Worm (Caenorhabditis elegans) whole organism, mixed stage, embryonic: ENCODE results near the gene egl-38.

Experiments used
- M03D4.4 ChIP-seq: sonication (generic microtip); optimal IDR thresholded peaks from 2 replicates; lab custom pipeline; 2017; ENCODE audit warnings: mild to moderate bottlenecking, missing genetic modification characterization, missing compliant biosample characterization
- bed-3 ChIP-seq: fragments of 200-800 bp; sonication (Bioruptor generic); optimal IDR thresholded peaks from 3 replicates; lab custom pipeline; 2018; ENCODE audit warnings: mild to moderate bottlenecking, missing genetic modification characterization, moderate library complexity, missing compliant biosample characterization
- blmp-1 ChIP-seq: fragments of 150-350 bp; optimal IDR thresholded peaks from 2 replicates; lab custom pipeline; 2014; ENCODE audit warnings: missing biosample characterization, missing genetic modification characterization
- ceh-39 ChIP-seq: fragments of 150-350 bp; optimal IDR thresholded peaks from 2 replicates; lab custom pipeline; 2014; ENCODE audit warnings: missing biosample characterization, missing genetic modification characterization
- ceh-43 ChIP-seq: fragments of 200-800 bp; sonication (Bioruptor generic); optimal IDR thresholded peaks from 2 replicates; lab custom pipeline; 2018; ENCODE audit warnings: mild to moderate bottlenecking, missing genetic modification characterization, moderate library complexity, missing compliant biosample characterization
- ceh-83 ChIP-seq: fragments of 200-800 bp; sonication (Bioruptor generic); optimal IDR thresholded peaks from 2 replicates; lab custom pipeline; 2018; ENCODE audit warnings: mild to moderate bottlenecking, missing genetic modification characterization, missing compliant biosample characterization
- cnd-1 ChIP-seq: fragments of 200-800 bp; sonication (Bioruptor generic); optimal IDR thresholded peaks from 2 replicates; lab custom pipeline; 2018; ENCODE audit warnings: mild to moderate bottlenecking, missing genetic modification characterization, missing compliant biosample characterization
- elt-1 ChIP-seq: sonication (generic microtip); optimal IDR thresholded peaks from 2 replicates; lab custom pipeline; 2017; ENCODE audit warnings: missing genetic modification characterization, mild to moderate bottlenecking, missing compliant biosample characterization, antibody characterized with exemption, moderate library complexity, borderline replicate concordance; ENCODE audit not compliant: insufficient read depth
- elt-3 ChIP-seq: fragments of 150-350 bp; optimal IDR thresholded peaks from 2 replicates; lab custom pipeline; 2014; ENCODE audit warnings: missing biosample characterization, missing genetic modification characterization
- flh-1 ChIP-seq: fragments of 200-800 bp; sonication (Bioruptor generic); optimal IDR thresholded peaks from 2 replicates; lab custom pipeline; 2018; ENCODE audit warnings: mild to moderate bottlenecking, missing genetic modification characterization, moderate library complexity, missing compliant biosample characterization
- ham-2 ChIP-seq: fragments of 200-800 bp; sonication (Bioruptor generic); optimal IDR thresholded peaks from 2 replicates; lab custom pipeline; 2018; ENCODE audit warnings: mild to moderate bottlenecking, missing genetic modification characterization, missing compliant biosample characterization
- hlh-1 ChIP-seq: fragments of 150-350 bp; optimal IDR thresholded peaks from 2 replicates; lab custom pipeline; 2014; ENCODE audit warnings: missing biosample characterization, missing genetic modification reagents, missing genetic modification characterization
- lin-13 ChIP-seq: fragments of 150-350 bp; optimal IDR thresholded peaks from 2 replicates; lab custom pipeline; 2014; ENCODE audit warnings: missing biosample characterization, missing genetic modification characterization
- lin-32 ChIP-seq: fragments of 200-800 bp; sonication (Bioruptor generic); optimal IDR thresholded peaks from 2 replicates; lab custom pipeline; 2018; ENCODE audit warnings: mild to moderate bottlenecking, missing genetic modification characterization, missing compliant biosample characterization
- lsy-2 ChIP-seq: fragments of 150-350 bp; optimal IDR thresholded peaks from 2 replicates; lab custom pipeline; 2014; ENCODE audit warnings: missing biosample characterization, missing genetic modification characterization
- mep-1 ChIP-seq: fragments of 150-350 bp; optimal IDR thresholded peaks from 2 replicates; lab custom pipeline; 2017; ENCODE audit warnings: missing biosample characterization, missing genetic modification reagents, missing genetic modification characterization, inconsistent platforms
- mls-2 ChIP-seq: sonication (generic microtip); optimal IDR thresholded peaks from 2 replicates; lab custom pipeline; 2016; ENCODE audit warnings: mild to moderate bottlenecking, missing genetic modification characterization, moderate library complexity, missing compliant biosample characterization
- nhr-12 ChIP-seq: fragments of 150-350 bp; optimal IDR thresholded peaks from 2 replicates; lab custom pipeline; 2014; ENCODE audit warnings: missing biosample characterization, missing genetic modification characterization
- nhr-2 ChIP-seq: fragments of 150-350 bp; optimal IDR thresholded peaks from 2 replicates; lab custom pipeline; 2014; ENCODE audit warnings: missing biosample characterization, missing genetic modification characterization
- nhr-237 ChIP-seq: fragments of 150-350 bp; optimal IDR thresholded peaks from 2 replicates; lab custom pipeline; 2014; ENCODE audit warnings: missing biosample characterization, missing genetic modification characterization
- nhr-28 ChIP-seq: fragments of 150-350 bp; optimal IDR thresholded peaks from 2 replicates; lab custom pipeline; 2014; ENCODE audit warnings: missing biosample characterization, missing genetic modification characterization
- pha-4 ChIP-seq: fragments of 150-350 bp; optimal IDR thresholded peaks from 2 replicates; lab custom pipeline; 2018; ENCODE audit warnings: missing biosample characterization, missing genetic modification reagents, missing genetic modification characterization
- sem-2 ChIP-seq: fragments of 200-800 bp; sonication (Bioruptor generic); optimal IDR thresholded peaks from 2 replicates; lab custom pipeline; 2018; ENCODE audit warnings: mild to moderate bottlenecking, missing genetic modification characterization, missing compliant biosample characterization
- tbx-8 ChIP-seq: fragments of 200-800 bp; sonication (Bioruptor generic); optimal IDR thresholded peaks from 2 replicates; lab custom pipeline; 2018; ENCODE audit warnings: mild to moderate bottlenecking, missing genetic modification characterization, moderate library complexity, missing compliant biosample characterization
- unc-120 ChIP-seq: sonication (generic microtip); optimal IDR thresholded peaks from 2 replicates; lab custom pipeline; 2017; ENCODE audit warnings: missing genetic modification characterization, missing compliant biosample characterization; ENCODE audit not compliant: poor library complexity, severe bottlenecking
- unc-39 ChIP-seq: fragments of 150-350 bp; optimal IDR thresholded peaks from 2 replicates; lab custom pipeline; 2014; ENCODE audit warnings: missing biosample characterization, missing genetic modification characterization
- zip-8 ChIP-seq: fragments of 150-350 bp; optimal IDR thresholded peaks from 2 replicates; lab custom pipeline; 2014; ENCODE audit warnings: missing biosample characterization, missing genetic modification characterization
- ztf-11 ChIP-seq: fragments of 150-350 bp; optimal IDR thresholded peaks from 2 replicates; lab custom pipeline; 2014; ENCODE audit warnings: missing biosample characterization, missing genetic modification characterization

The egl-38 gene

ce11 chrIV:10111441-10111840 lies 1.1 kb upstream of the egl-38 start, which contains the start of gene spch-1:
Gene spch-1, minus strand, starts transcription at chrIV:10111541.
- TF ChIP-seq elt-1 (tag; lab: Kevin White, UChicago) (no peak), nhr-237 (tag; lab: Kevin White, UChicago) (no peak), M03D4.4 (tag; lab: Kevin White, UChicago) (no peak), ceh-83 (no peak), flh-1 (GFP tag; lab: Kevin White, UChicago) (no peak), unc-39 (tag; lab: Kevin White, UChicago) (no peak), blmp-1 (tag; lab: Kevin White, UChicago) (no peak), nhr-12 (no peak), lin-13 (tag; lab: Kevin White, UChicago) (no peak), tbx-8 (GFP tag; lab: Kevin White, UChicago) (no peak), zip-8 (tag; lab: Kevin White, UChicago) (no peak), cnd-1 (tag; lab: Kevin White, UChicago) (no peak), ham-2 (GFP tag; lab: Kevin White, UChicago) (no peak), ceh-39 (tag; lab: Kevin White, UChicago) (no peak), lin-32 (GFP tag; lab: Kevin White, UChicago) (no peak), hlh-1 (no peak), unc-120 (no peak), mep-1 (tag; lab: Kevin White, UChicago) (no peak)
- TF ChIP-seq, all 35 proteins: peak for 0

DNA sequence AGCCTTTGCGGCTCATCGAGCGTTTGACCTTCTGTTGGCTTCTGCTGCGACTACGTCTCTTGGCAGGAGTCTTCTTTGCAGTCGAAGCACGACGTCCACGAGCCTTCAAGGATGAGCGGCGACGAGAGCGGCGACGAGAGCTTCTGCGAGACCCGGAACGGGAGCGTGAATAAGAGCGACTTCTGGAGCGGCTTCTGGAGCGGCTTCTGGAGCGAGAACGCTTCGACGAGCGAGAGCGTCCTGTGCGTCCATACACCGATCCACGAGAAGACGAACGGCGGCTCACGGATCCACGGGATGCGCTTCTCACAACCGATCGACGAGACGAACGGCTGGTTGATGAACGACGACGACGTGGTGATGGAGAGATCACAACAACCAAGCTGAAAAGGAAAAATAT lies 553 bp upstream of the egl-38 start:
- TF ChIP-seq ceh-83, result no peak
- TF ChIP-seq unc-39 (tag; lab: Kevin White, UChicago), result no peak
- TF ChIP-seq lin-13 (tag; lab: Kevin White, UChicago), result no peak
- TF ChIP-seq lsy-2 (tag; lab: Kevin White, UChicago), result no peak
- TF ChIP-seq ztf-11, result no peak
- TF ChIP-seq flh-1 (GFP tag; lab: Kevin White, UChicago), result no peak
- TF ChIP-seq ham-2 (GFP tag; lab: Kevin White, UChicago), result no peak
- TF ChIP-seq nhr-12, result no peak
- TF ChIP-seq zip-8 (tag; lab: Kevin White, UChicago), result no peak
- no peak for TF ChIP-seq hlh-1
- TF ChIP-seq elt-3 (tag; lab: Kevin White, UChicago), result no peak
- TF ChIP-seq pha-4, result no peak
- no peak for TF ChIP-seq nhr-2 (tag; lab: Kevin White, UChicago)
- TF ChIP-seq blmp-1 (tag; lab: Kevin White, UChicago), result no peak
- no peak for TF ChIP-seq cnd-1 (tag; lab: Kevin White, UChicago)
- TF ChIP-seq nhr-237 (tag; lab: Kevin White, UChicago), result no peak
- no peak for TF ChIP-seq mls-2
- TF ChIP-seq sem-2, result no peak
- no peak for TF ChIP-seq ceh-43 (GFP tag; lab: Kevin White, UChicago)
- no peak for TF ChIP-seq bed-3 (GFP tag; lab: Kevin White, UChicago)

DNA sequence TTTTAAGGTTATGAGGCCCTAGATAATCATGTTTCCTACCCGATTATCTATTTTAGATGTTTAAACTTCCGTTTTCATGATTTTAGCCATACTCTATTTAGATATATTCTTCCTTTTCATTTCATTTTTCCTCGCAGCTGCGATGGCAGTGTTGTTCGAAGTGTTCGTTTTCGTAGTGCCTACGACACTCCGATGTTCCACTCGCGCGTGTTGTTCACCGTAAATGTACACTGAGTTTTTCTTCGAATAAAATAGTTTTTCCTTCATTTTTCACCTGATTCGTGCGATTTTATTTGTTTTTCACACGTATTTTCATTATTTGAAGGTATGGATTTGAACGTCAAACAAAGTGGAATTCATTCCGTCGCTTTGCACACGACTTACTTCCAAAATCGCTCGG lies 13.4 kb downstream of the egl-38 start, which contains the start of gene dis-3:
dis-3 (plus strand) TSS at position 322 of the 400 bp plus-strand sequence.
- TF ChIP-seq pha-4 (peak; percentile 1), mep-1 (tag; lab: Kevin White, UChicago) (no peak), unc-120 (no peak), elt-3 (tag; lab: Kevin White, UChicago) (no peak), bed-3 (GFP tag; lab: Kevin White, UChicago) (no peak)

- TF ChIP-seq mls-2 (no peak), pha-4 (no peak), lin-32 (GFP tag; lab: Kevin White, UChicago) (no peak), blmp-1 (tag; lab: Kevin White, UChicago) (no peak), nhr-28 (tag; lab: Kevin White, UChicago) (no peak)
- TF ChIP-seq, all 35 proteins: peak for 0
Observed at ce11 chrIV:10095171-10095570, 15.1 kb downstream of the egl-38 start, which contains the start of the genes C04G2.5 and msp-36. Gene C04G2.5, minus strand, starts transcription at chrIV:10095271. Gene msp-36, plus strand, starts transcription at chrIV:10095433.

DNA sequence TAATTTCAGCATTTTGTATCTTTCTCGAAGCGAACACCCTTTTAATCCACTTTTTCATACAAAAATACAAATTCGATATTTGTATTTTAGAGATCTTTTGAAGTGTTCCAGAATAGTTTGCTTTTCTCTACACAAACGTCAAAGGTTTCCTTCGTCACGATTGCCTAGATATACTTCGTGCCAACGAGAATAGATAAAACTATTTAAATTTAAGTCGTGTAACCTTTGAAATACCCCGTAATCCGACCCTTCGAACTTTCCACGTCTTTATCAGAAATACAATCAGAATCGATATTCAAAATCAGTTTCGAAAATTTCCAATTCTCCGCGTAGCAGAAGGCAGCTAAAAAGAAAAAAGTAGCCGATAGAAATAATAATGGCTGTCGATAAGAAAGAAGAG lies 20.0 kb downstream of the egl-38 start, which contains the start of gene ttbk-5:
ttbk-5 (plus strand) TSS at position 301 of the 400 bp plus-strand sequence.
- TF ChIP-seq ceh-83 (no peak), blmp-1 (tag; lab: Kevin White, UChicago) (peak; percentile 55)

ce11 chrIV:10089777-10090176 lies 20.5 kb downstream of the egl-38 start, which contains the start of gene ttr-39:
Gene ttr-39, minus strand, starts transcription at chrIV:10089877.
- TF ChIP-seq lin-32 (GFP tag; lab: Kevin White, UChicago) (no peak), blmp-1 (tag; lab: Kevin White, UChicago) (peak; percentile 90)
